2 worm cellular contexts compared by ENCODE assay signal in the genomic region with DNA sequence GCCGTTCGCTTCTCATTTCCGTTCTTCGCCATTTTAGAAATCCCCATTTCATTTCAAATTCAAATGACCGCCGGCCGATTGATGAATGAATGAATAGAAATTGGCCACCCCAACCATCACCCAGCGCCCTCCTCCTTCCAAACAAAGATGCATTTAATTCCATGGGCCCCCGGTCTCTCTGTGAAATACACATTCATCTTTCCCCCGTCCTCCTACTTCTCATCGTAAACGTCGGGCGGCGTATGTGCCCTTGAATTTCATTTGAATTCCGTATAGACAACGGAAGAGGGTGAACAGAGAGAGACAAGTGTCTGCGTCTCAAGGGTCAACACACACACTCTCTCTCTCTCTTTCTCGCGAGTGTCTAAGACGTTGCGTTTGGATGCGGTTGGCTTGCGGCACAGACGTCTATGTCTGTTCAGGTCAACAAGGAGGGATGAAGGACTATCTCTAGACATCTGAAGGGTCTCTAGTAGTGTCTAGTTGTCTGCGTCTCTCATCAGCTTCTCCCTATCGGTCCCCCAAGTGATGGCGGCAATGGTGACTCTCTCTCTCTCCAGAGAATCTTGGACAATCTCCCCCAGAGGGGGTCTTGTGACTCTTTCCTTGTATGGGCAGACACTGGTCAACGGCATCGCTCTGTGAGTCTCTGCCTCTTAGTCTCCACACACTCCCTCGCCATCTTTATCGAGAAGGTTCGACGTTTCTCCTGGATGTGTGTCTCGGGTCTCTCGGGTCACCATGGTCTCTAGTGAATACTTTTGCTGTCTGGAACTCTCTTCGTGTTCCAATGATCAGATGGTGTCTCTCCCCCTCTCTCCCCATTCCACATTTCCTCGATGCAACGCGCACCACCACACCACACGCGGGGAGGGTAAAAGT.
TF ChIP-seq lines count a peak whose summit lies in the region.

No protein-coding gene starts in this region.

TF ChIP-seq in whole organism, L1 larva, 84 proteins besides CTCF, POLR2A, EP300 and RAD21 (continued from another document):
- no peak for TF ChIP-seq ceh-8 (GFP tag; optimal IDR thresholded peaks at IDR 0.05; lab: Kevin White, UChicago)
- peak; percentile 65 for TF ChIP-seq mep-1 (tag; optimal IDR thresholded peaks at IDR 0.05; lab: Kevin White, UChicago)
- peak; percentile 60 for TF ChIP-seq jun-1 (tag; optimal IDR thresholded peaks at IDR 0.05; lab: Kevin White, UChicago)
- TF ChIP-seq fkh-10 (GFP tag; optimal IDR thresholded peaks at IDR 0.05; lab: Kevin White, UChicago), result peak; percentile 73
- peak; percentile 75 for TF ChIP-seq rnt-1 (tag; optimal IDR thresholded peaks at IDR 0.05; lab: Kevin White, UChicago)
- TF ChIP-seq grh-1 (GFP tag; IDR thresholded peaks at IDR 0.05; lab: Robert Waterston, UW), result peak; percentile 74
- peak; percentile 72 to 83 for TF ChIP-seq efl-1 (optimal IDR thresholded peaks at IDR 0.05; lab: Kevin White, UChicago)
- peak; percentile 51 to 94 for TF ChIP-seq efl-1 (GFP tag; optimal IDR thresholded peaks at IDR 0.05 in 1 of 2; lab: Kevin White, UChicago)
- TF ChIP-seq nhr-19 (GFP tag; conservative IDR thresholded peaks at IDR 0.05; lab: Robert Waterston, UW), result peak; percentile 78
- peak; percentile 44 to 75 (median 72) for TF ChIP-seq ceh-82 (tag; optimal IDR thresholded peaks at IDR 0.05; lab: Kevin White, UChicago)
- peak; percentile 36 for TF ChIP-seq blmp-1 (tag; optimal IDR thresholded peaks at IDR 0.05; lab: Kevin White, UChicago)
- TF ChIP-seq nhr-11 (tag; optimal IDR thresholded peaks at IDR 0.05; lab: Kevin White, UChicago), result peak; percentile 44
- no peak for TF ChIP-seq nhr-12 (tag; optimal IDR thresholded peaks at IDR 0.05; lab: Kevin White, UChicago)
- no peak for TF ChIP-seq elt-3 (tag; optimal IDR thresholded peaks at IDR 0.05; lab: Kevin White, UChicago)
- TF ChIP-seq mef-2 (tag; optimal IDR thresholded peaks at IDR 0.05; lab: Kevin White, UChicago), result no peak
- TF ChIP-seq ceh-88 (GFP tag; IDR thresholded peaks at IDR 0.05; lab: Robert Waterston, UW), result peak; percentile 85
- no peak for TF ChIP-seq nhr-77 (tag; optimal IDR thresholded peaks at IDR 0.05; lab: Kevin White, UChicago)
- no peak for TF ChIP-seq C16A3.4 (tag; optimal IDR thresholded peaks at IDR 0.05; lab: Kevin White, UChicago)
- TF ChIP-seq lin-15B (tag; optimal IDR thresholded peaks at IDR 0.05; lab: Kevin White, UChicago), result peak; percentile 17
- no peak for TF ChIP-seq nhr-28 (tag; optimal IDR thresholded peaks at IDR 0.05; lab: Kevin White, UChicago)
- TF ChIP-seq aha-1 (tag; optimal IDR thresholded peaks at IDR 0.05; lab: Kevin White, UChicago), result peak; percentile 66
- no peak for TF ChIP-seq ces-1 (GFP tag; optimal IDR thresholded peaks at IDR 0.05; lab: Kevin White, UChicago)
- TF ChIP-seq unc-98 (GFP tag; IDR thresholded peaks at IDR 0.05; lab: Robert Waterston, UW), result no peak
- TF ChIP-seq pag-3 (tag; optimal IDR thresholded peaks at IDR 0.05; lab: Kevin White, UChicago; ENCODE audit: borderline replicate concordance, insufficient read depth), result no peak
- TF ChIP-seq C04F5.9 (tag; optimal IDR thresholded peaks at IDR 0.05; lab: Kevin White, UChicago), result no peak
- TF ChIP-seq swsn-7 (tag; optimal IDR thresholded peaks at IDR 0.05; lab: Kevin White, UChicago), result peak; percentile 86
- peak; percentile 78 for TF ChIP-seq pax-3 (tag; optimal IDR thresholded peaks at IDR 0.05; lab: Kevin White, UChicago)
- peak; percentile 53 for TF ChIP-seq ztf-4 (tag; optimal IDR thresholded peaks at IDR 0.05; lab: Kevin White, UChicago)
- TF ChIP-seq zip-4 (GFP tag; optimal IDR thresholded peaks at IDR 0.05; lab: Kevin White, UChicago), result peak; percentile 26

TF ChIP-seq in whole organism, young adult, 124 proteins besides CTCF, POLR2A, EP300 and RAD21 (continued from another document):
- no peak for TF ChIP-seq B0261.1 (tag; optimal IDR thresholded peaks at IDR 0.05; lab: Kevin White, UChicago)
- TF ChIP-seq attf-5 (GFP tag; optimal IDR thresholded peaks at IDR 0.05; lab: Kevin White, UChicago), result peak; percentile 69
- no peak for TF ChIP-seq T07F8.4 (tag; optimal IDR thresholded peaks at IDR 0.05; lab: Kevin White, UChicago)
- TF ChIP-seq Y95B8A.8 (GFP tag; IDR thresholded peaks at IDR 0.05; lab: Robert Waterston, UW), result no peak
- TF ChIP-seq nhr-27 (tag; optimal IDR thresholded peaks at IDR 0.05; lab: Kevin White, UChicago), result no peak
- no peak for TF ChIP-seq zim-3 (tag; optimal IDR thresholded peaks at IDR 0.05; lab: Kevin White, UChicago)
- peak; percentile 71 for TF ChIP-seq mcd-1 (GFP tag; IDR thresholded peaks at IDR 0.05; lab: Robert Waterston, UW)
- TF ChIP-seq attf-6 (GFP tag; IDR thresholded peaks at IDR 0.05; lab: Robert Waterston, UW), result no peak
- TF ChIP-seq him-1 (tag; optimal IDR thresholded peaks at IDR 0.05; lab: Kevin White, UChicago), result no peak
- peak; percentile 58 for TF ChIP-seq ztf-26 (tag; optimal IDR thresholded peaks at IDR 0.05; lab: Kevin White, UChicago)
- TF ChIP-seq Y56A3A.18 (GFP tag; IDR thresholded peaks at IDR 0.05; lab: Robert Waterston, UW), result no peak
- no peak for TF ChIP-seq F57A8.1 (GFP tag; optimal IDR thresholded peaks at IDR 0.05; lab: Kevin White, UChicago)
- no peak for TF ChIP-seq ztf-25 (GFP tag; IDR thresholded peaks at IDR 0.05; lab: Robert Waterston, UW)
- TF ChIP-seq snpc-4 (GFP tag; optimal IDR thresholded peaks at IDR 0.05; lab: Kevin White, UChicago), result peak; percentile 47
- TF ChIP-seq snpc-4 (tag; optimal IDR thresholded peaks at IDR 0.05; lab: Kevin White, UChicago), result peak in 3 of 4 experiments; percentile 48 to 72 (median 61)
- TF ChIP-seq egrh-3 (GFP tag; IDR thresholded peaks at IDR 0.05; lab: Robert Waterston, UW), result no peak
- TF ChIP-seq die-1 (tag; optimal IDR thresholded peaks at IDR 0.05; lab: Kevin White, UChicago), result no peak
- no peak for TF ChIP-seq ztf-3 (GFP tag; optimal IDR thresholded peaks at IDR 0.05; lab: Kevin White, UChicago)
- no peak for TF ChIP-seq dpff-1 (tag; optimal IDR thresholded peaks at IDR 0.05; lab: Kevin White, UChicago)
- TF ChIP-seq ceh-58 (GFP tag; IDR thresholded peaks at IDR 0.05; lab: Robert Waterston, UW), result no peak
- TF ChIP-seq mxl-1 (tag; optimal IDR thresholded peaks at IDR 0.05; lab: Kevin White, UChicago), result no peak
- TF ChIP-seq nhr-120 (GFP tag; IDR thresholded peaks at IDR 0.05; lab: Robert Waterston, UW), result no peak
- TF ChIP-seq cebp-2 (GFP tag; IDR thresholded peaks at IDR 0.05; lab: Robert Waterston, UW), result no peak
- no peak for TF ChIP-seq ztf-18 (tag; optimal IDR thresholded peaks at IDR 0.05; lab: Kevin White, UChicago)
- TF ChIP-seq C06A6.2 (GFP tag; conservative IDR thresholded peaks at IDR 0.05; lab: Robert Waterston, UW), result peak; percentile 76
- TF ChIP-seq ceh-27 (GFP tag; optimal IDR thresholded peaks at IDR 0.05; lab: Kevin White, UChicago), result peak; percentile 53
- no peak for TF ChIP-seq xnd-1 (tag; optimal IDR thresholded peaks at IDR 0.05; lab: Kevin White, UChicago)
- TF ChIP-seq nfyb-1 (GFP tag; IDR thresholded peaks at IDR 0.05; lab: Robert Waterston, UW), result peak; percentile 89
- TF ChIP-seq hmg-20 (GFP tag; IDR thresholded peaks at IDR 0.05; lab: Robert Waterston, UW), result no peak
- no peak for TF ChIP-seq snpc-1.3 (tag; optimal IDR thresholded peaks at IDR 0.05; lab: Kevin White, UChicago; ENCODE audit: insufficient read depth)
